Fruit fly (Drosophila melanogaster): ENCODE measurements around the gene Amt.

Amt gene

DNA sequence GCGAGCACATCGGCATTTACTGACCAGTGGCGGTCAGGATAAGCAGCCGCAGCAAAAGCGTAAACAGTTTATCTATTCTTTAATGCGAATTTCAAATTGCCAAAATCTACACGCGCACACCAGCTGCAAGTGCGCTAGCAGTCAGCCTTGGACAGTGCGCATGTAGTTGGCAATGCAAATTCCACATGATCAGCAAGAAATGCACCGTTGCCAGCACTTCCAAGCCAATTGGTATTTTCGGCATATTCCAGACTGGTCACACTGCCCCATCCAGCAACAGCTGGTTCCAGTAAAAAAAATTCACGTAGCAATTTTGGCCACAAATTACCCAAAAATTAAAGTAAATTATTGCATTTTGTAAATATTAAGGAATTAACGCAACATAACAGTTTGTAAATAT lies 38.8 kb upstream of the Amt start (continued):
- no peak for TF ChIP-seq CG32264 (GFP tag; optimal IDR thresholded peaks at IDR 0.05)
- no peak for TF ChIP-seq Hr83 (GFP tag; optimal IDR thresholded peaks at IDR 0.05; ENCODE audit: poor library complexity, severe bottlenecking)

DNA sequence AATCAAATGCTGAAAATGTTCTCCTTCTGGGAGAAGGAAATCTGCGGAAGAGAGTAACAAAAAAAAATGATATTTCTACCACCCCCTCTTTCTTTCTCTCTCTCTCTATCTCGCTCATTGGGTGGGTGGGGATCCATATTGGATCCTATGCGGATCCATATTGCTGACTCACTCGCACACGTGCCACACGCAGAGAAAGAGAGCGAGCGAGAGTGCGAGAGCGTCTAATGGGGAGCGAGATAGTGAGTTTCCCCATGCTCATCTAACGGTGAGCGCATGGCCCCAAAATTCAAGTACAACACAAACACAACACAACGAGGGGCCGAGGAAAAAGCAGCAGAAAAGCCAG lies 37.7 kb upstream of the Amt start:
- TF ChIP-seq lola (GFP tag; optimal IDR thresholded peaks at IDR 0.05) (no peak), dl (GFP tag; optimal IDR thresholded peaks at IDR 0.05; ENCODE audit: insufficient read depth in 1 of 2, partially characterized antibody in 2 of 2) (peak; percentile 39 to 74), h (GFP tag; optimal IDR thresholded peaks at IDR 0.05) (peak; percentile 12), Dif (GFP tag; optimal IDR thresholded peaks at IDR 0.05; ENCODE audit: partially characterized antibody) (peak; percentile 68), Vsx2 (GFP tag; optimal IDR thresholded peaks at IDR 0.05; ENCODE audit: partially characterized antibody) (peak; percentile 55)

DNA sequence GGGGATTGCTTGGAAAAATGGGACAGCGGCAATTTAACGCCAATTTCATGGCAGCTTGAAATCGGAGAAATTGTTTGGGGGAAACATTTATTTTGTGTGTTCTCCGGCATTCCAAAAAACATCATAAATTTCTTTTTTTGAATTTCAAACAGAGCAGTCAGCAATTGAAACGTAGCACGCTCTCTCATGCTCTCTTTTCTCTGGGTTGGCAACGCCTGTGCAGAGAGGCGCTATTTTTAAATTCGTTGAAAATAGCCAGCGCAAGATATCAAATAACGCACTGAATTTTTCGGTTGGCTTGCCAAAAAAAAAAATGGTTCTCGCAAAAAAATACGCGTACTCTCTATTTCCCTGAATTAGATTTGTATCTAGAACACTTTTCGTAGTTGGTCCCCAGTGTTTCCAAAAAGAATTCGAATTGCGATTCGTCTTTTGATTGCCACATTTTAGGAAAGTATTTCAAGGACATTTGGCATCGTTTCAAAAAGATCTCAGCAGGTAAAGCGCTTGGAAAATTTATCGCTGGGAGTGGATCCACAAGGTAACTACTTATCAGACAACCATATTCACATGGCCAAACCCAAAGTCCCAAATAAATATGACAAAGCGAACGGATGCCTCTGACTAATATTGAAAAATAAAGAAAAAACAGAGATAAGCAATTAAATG lies 37.2 kb upstream of the Amt start:
- TF ChIP-seq Jra (GFP tag; optimal IDR thresholded peaks at IDR 0.05) (no peak), Dif (GFP tag; optimal IDR thresholded peaks at IDR 0.05; ENCODE audit: partially characterized antibody) (peak; percentile 87), Vsx2 (GFP tag; optimal IDR thresholded peaks at IDR 0.05; ENCODE audit: partially characterized antibody) (peak; percentile 56), dl (GFP tag; optimal IDR thresholded peaks at IDR 0.05; ENCODE audit: insufficient read depth in 1 of 2, partially characterized antibody in 2 of 2) (peak in 1 of 2 experiments; percentile 51), rgr (GFP tag; optimal IDR thresholded peaks at IDR 0.05) (peak; percentile 7), Hnf4 (GFP tag; optimal IDR thresholded peaks at IDR 0.05) (no peak), br (GFP tag; optimal IDR thresholded peaks at IDR 0.05) (no peak), pan (optimal IDR thresholded peaks at IDR 0.05) (no peak), Hr78 (GFP tag; optimal IDR thresholded peaks at IDR 0.05) (no peak), dsf (GFP tag; optimal IDR thresholded peaks at IDR 0.05; ENCODE audit: borderline replicate concordance) (no peak)

DNA sequence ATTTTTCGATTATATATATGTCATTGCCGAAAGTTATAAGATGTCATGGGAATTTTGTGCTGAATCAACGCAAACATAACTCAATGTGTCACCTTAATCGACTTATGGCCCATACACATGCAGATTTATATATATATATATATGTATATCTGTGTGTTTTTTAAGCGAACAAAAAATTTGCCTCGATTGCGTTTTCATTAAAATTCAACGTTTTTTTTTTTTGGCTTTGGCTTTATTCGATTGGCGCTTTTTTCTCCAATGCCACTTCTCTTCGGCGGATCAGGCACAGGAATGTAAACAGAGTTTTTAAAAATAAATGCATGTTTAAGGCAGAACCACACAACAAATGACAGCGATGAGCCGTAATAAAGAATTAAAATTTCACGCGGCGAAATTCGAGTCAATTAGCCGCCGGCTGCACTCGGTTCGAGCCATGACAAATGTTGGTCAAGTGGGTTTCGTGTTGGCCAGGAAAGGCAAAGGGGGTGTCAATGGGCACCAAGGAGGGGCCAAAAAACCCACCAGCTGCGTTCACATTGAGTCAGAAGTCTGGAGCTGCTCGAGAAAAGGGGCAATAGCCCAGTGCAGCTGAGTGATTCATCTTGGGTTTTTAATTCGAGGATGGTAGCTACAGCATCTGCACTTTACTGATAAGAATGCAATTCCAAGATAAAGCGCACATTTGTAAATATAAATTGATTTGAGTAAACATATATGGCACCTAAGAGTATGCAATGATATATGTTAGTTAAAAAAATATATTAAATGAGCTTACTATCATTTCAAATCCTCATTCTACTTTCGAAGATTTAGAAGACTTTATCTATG lies 34.3 kb upstream of the Amt start:
- TF ChIP-seq N (GFP tag; optimal IDR thresholded peaks at IDR 0.05) (no peak), br (GFP tag; optimal IDR thresholded peaks at IDR 0.05) (no peak), Rel (GFP tag; optimal IDR thresholded peaks at IDR 0.05) (no peak), Rel (tag; optimal IDR thresholded peaks at IDR 0.05) (peak; percentile 15)

DNA sequence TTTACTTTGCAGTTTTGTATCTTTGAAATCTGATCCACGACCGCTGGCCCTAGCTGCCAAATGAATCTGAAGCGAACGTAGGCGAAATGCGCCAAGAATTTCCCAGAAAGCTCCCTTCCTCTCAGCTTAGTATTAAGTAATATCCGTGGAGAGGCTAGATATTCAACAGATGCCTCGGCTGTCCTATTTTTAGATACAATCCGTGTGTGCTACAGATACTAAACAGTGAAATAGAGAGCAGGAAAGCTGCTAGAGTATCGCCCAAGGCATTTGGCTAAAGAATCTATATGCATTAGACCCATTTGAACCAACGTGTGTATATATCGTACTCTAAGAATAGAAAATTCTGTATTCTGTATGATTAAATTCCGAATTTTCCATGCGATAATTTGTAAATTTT lies 33.4 kb upstream of the Amt start:
- no peak for TF ChIP-seq brk (GFP tag; optimal IDR thresholded peaks at IDR 0.05)
- TF ChIP-seq Myc (optimal IDR thresholded peaks at IDR 0.05): no peak
- no peak for TF ChIP-seq Dfd (GFP tag; optimal IDR thresholded peaks at IDR 0.05)
- no peak for TF ChIP-seq usp (GFP tag; optimal IDR thresholded peaks at IDR 0.05)
- TF ChIP-seq GATAd (GFP tag; optimal IDR thresholded peaks at IDR 0.05): no peak
- TF ChIP-seq HLH106 (tag; optimal IDR thresholded peaks at IDR 0.05): no peak
- no peak for TF ChIP-seq CrebA (GFP tag; optimal IDR thresholded peaks at IDR 0.05; ENCODE audit: borderline replicate concordance)
- no peak for TF ChIP-seq psq (GFP tag; optimal IDR thresholded peaks at IDR 0.05)
- no peak for TF ChIP-seq rgr (GFP tag; optimal IDR thresholded peaks at IDR 0.05)
- no peak for TF ChIP-seq Sp1 (GFP tag; optimal IDR thresholded peaks at IDR 0.05)
- no peak for TF ChIP-seq Rel (GFP tag; optimal IDR thresholded peaks at IDR 0.05)
- TF ChIP-seq Rel (tag; optimal IDR thresholded peaks at IDR 0.05): no peak
- no peak for TF ChIP-seq fru (GFP tag; optimal IDR thresholded peaks at IDR 0.05)

DNA sequence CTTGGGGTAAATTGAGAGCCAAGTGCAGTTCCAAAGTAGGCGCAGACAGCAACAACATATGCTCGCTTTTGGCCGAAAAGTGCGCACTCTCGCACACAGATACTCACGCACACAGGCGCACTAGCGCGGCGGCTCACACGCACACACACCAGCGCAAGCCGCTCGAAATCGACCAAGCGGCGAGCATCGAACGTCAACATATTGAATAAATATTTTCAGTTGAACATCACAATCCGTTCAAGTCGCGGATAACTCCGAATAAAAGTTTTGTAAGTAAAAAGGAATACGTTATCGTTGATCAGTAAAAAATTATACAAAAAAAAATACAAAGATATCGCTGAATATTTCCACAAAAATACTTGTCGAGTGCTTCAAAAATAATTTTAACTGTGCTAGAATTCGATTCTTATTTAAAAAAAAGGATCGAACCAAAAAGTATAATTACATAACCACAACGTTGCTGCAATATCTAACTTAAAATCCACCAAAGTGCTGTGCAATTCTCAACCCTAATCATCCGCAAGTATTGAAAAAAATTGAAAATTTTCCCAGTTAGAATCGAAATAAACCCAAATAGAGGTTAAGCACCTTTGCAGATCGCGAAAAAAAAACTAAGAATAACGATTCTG lies 32.5 kb upstream of the Amt start:
- TF ChIP-seq usp (GFP tag; optimal IDR thresholded peaks at IDR 0.05) (no peak), pan (optimal IDR thresholded peaks at IDR 0.05) (no peak), brk (GFP tag; optimal IDR thresholded peaks at IDR 0.05) (no peak), HLH106 (tag; optimal IDR thresholded peaks at IDR 0.05) (no peak), dl (GFP tag; optimal IDR thresholded peaks at IDR 0.05; ENCODE audit: insufficient read depth in 1 of 2, partially characterized antibody in 2 of 2) (peak in 1 of 2 experiments; percentile 3)

All from whole organism, wandering third instar larva.